Worm (Caenorhabditis elegans): ENCODE measurements around the gene clec-36.

The clec-36 gene

DNA sequence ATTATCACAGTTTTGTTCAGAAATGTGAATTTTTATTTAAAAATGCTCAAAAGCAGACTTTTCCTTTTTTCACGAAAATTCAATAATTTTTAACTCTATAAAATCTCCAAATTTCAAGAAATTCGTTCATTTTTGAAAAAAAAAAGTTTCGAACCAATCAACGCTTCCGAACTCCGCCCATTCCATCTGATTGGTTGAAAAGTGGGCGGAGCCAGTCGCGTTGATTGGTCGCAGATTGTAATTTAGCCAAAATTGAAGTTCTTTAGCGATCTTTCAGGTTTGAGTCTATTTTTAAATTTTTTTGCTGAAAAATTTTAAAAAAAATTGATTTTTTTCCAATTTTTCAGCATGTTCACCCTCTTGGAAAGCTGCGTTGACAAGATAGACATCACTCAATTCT lies 36.0 kb downstream of the clec-36 start:
- TF ChIP-seq mdl-1 (tag; optimal IDR thresholded peaks at IDR 0.05): no peak
- no peak for TF ChIP-seq nhr-23 (tag; optimal IDR thresholded peaks at IDR 0.05)
- TF ChIP-seq nhr-10 (tag; optimal IDR thresholded peaks at IDR 0.05): no peak

- no peak for TF ChIP-seq blmp-1 (tag; optimal IDR thresholded peaks at IDR 0.05; ENCODE audit: insufficient read depth)
- no peak for TF ChIP-seq snpc-4 (tag; optimal IDR thresholded peaks at IDR 0.05)
- TF ChIP-seq unc-62 (GFP tag; optimal IDR thresholded peaks at IDR 0.05): no peak
- no peak for TF ChIP-seq ztf-11 (tag; optimal IDR thresholded peaks at IDR 0.05)
- TF ChIP-seq ama-1 (optimal IDR thresholded peaks at IDR 0.05): no peak
These were observed 36.6 kb downstream of the clec-36 start for ce11 chrV:16811841-16812240.

- TF ChIP-seq ceh-16 (tag; optimal IDR thresholded peaks at IDR 0.05) (no peak), C34F6.9 (tag; optimal IDR thresholded peaks at IDR 0.05) (no peak), nhr-6 (tag; optimal IDR thresholded peaks at IDR 0.05) (no peak), dmd-4 (tag; optimal IDR thresholded peaks at IDR 0.05) (no peak), nhr-25 (tag; optimal IDR thresholded peaks at IDR 0.05) (no peak), lsy-2 (tag; optimal IDR thresholded peaks at IDR 0.05) (no peak), blmp-1 (tag; optimal IDR thresholded peaks at IDR 0.05; ENCODE audit: insufficient read depth) (no peak)
These were observed 40.2 kb downstream of the clec-36 start for ce11 chrV:16808168-16808567.

- TF ChIP-seq blmp-1 (tag; optimal IDR thresholded peaks at IDR 0.05; ENCODE audit: insufficient read depth) (no peak), ztf-11 (tag; optimal IDR thresholded peaks at IDR 0.05) (no peak), ceh-16 (tag; optimal IDR thresholded peaks at IDR 0.05) (no peak), zag-1 (tag; optimal IDR thresholded peaks at IDR 0.05) (no peak), unc-62 (GFP tag; optimal IDR thresholded peaks at IDR 0.05) (no peak), gmeb-1 (tag; optimal IDR thresholded peaks at IDR 0.05) (no peak)
These were observed 43.6 kb downstream of the clec-36 start for ce11 chrV:16804795-16805194.

ce11 chrV:16802572-16802971 lies 45.8 kb downstream of the clec-36 start, which contains the start of gene cand-1:
TSS of gene cand-1 (plus strand) at chrV:16802872.
- no peak for TF ChIP-seq nhr-10 (tag; optimal IDR thresholded peaks at IDR 0.05)
- TF ChIP-seq crh-2 (tag; optimal IDR thresholded peaks at IDR 0.05): no peak
- TF ChIP-seq ztf-1 (GFP tag; conservative IDR thresholded peaks at IDR 0.05): no peak
- TF ChIP-seq nhr-237 (tag; optimal IDR thresholded peaks at IDR 0.05): no peak
- no peak for TF ChIP-seq sem-4 (tag; optimal IDR thresholded peaks at IDR 0.05)
- TF ChIP-seq elt-3 (tag; optimal IDR thresholded peaks at IDR 0.05): no peak
- no peak for TF ChIP-seq aly-2 (tag; optimal IDR thresholded peaks at IDR 0.05)

ce11 chrV:16800484-16800883 lies 47.9 kb downstream of the clec-36 start:
- TF ChIP-seq nhr-77 (tag; optimal IDR thresholded peaks at IDR 0.05): no peak
- peak; percentile 30 for TF ChIP-seq unc-55 (GFP tag; optimal IDR thresholded peaks at IDR 0.05)
